Worm (Caenorhabditis elegans) whole organism, L1 larva: ENCODE data around the gene lsd-1.

Experiments used
- C04F5.9 ChIP-seq: sonication (generic microtip); optimal IDR thresholded peaks from 2 replicates; lab custom pipeline; 2016; ENCODE audit warnings: missing genetic modification characterization, missing compliant biosample characterization
- C16A3.4 ChIP-seq: fragments of 150-350 bp; optimal IDR thresholded peaks from 2 replicates; lab custom pipeline; 2014; ENCODE audit warnings: missing biosample characterization, missing genetic modification characterization
- ama-1 ChIP-seq: fragments of 150-350 bp; optimal IDR thresholded peaks from 2 replicates; lab custom pipeline; 2014
- ceh-63 ChIP-seq: fragments of 200-800 bp; sonication (Bioruptor generic); optimal IDR thresholded peaks from 2 replicates; lab custom pipeline; 2018; ENCODE audit warnings: mild to moderate bottlenecking, missing genetic modification characterization, missing compliant biosample characterization
- ceh-8 ChIP-seq: fragments of 200-800 bp; sonication (Bioruptor generic); optimal IDR thresholded peaks from 2 replicates; lab custom pipeline; 2018; ENCODE audit warnings: mild to moderate bottlenecking, missing genetic modification characterization, moderate library complexity, missing compliant biosample characterization
- ceh-82 ChIP-seq, 3 experiments: fragments of 150-350 bp in 1 of 3; sonication (generic microtip) in 2 of 3; optimal IDR thresholded peaks; 2 replicates each; lab custom pipeline; 2014 to 2017; ENCODE audit warnings: missing biosample characterization in 3 of 3, missing genetic modification characterization in 3 of 3
- ceh-88 ChIP-seq: fragments of 200-800 bp; sonication (Bioruptor generic); IDR thresholded peaks from 2 replicates; pipeline ENCODE4 v1.3.6; 2022; ENCODE audit warnings: missing genetic modification characterization, missing compliant biosample characterization
- ceh-90 ChIP-seq: sonication (generic microtip); optimal IDR thresholded peaks from 2 replicates; lab custom pipeline; 2016; ENCODE audit warnings: missing genetic modification characterization, missing compliant biosample characterization
- ces-1 ChIP-seq: fragments of 150-350 bp; optimal IDR thresholded peaks from 2 replicates; lab custom pipeline; 2014; ENCODE audit warnings: missing biosample characterization, missing genetic modification reagents, missing genetic modification characterization
- dsc-1 ChIP-seq: sonication (generic microtip); optimal IDR thresholded peaks from 2 replicates; lab custom pipeline; 2016; ENCODE audit warnings: mild to moderate bottlenecking, missing genetic modification characterization, missing compliant biosample characterization
- efl-1 ChIP-seq, 4 experiments: fragments of 150-350 bp; optimal IDR thresholded peaks in 3 of 4; peaks in 1 of 4; 1 replicate in 1 of 4; 2 replicates in 3 of 4; lab custom pipeline; 2014; ENCODE audit warnings: missing biosample characterization in 2 of 4, missing genetic modification characterization in 2 of 4, missing genetic modification reagents in 2 of 4
- efl-3 ChIP-seq: fragments of 200-800 bp; sonication (Bioruptor generic); optimal IDR thresholded peaks from 2 replicates; lab custom pipeline; 2018; ENCODE audit warnings: mild to moderate bottlenecking, missing genetic modification characterization, missing compliant biosample characterization
- egl-13 ChIP-seq: sonication (generic microtip); optimal IDR thresholded peaks from 2 replicates; lab custom pipeline; 2016; ENCODE audit warnings: missing genotype, missing genetic modification reagents, missing genetic modification characterization, missing compliant biosample characterization
- egl-27 ChIP-seq, 2 experiments: fragments of 150-350 bp in 1 of 2; sonication (generic microtip); optimal IDR thresholded peaks; 3 replicates each; lab custom pipeline; 2017 to 2018; ENCODE audit warnings: missing biosample characterization in 2 of 2, missing genetic modification characterization in 2 of 2, missing genetic modification reagents in 2 of 2
- elt-2 ChIP-seq: sonication (generic microtip); optimal IDR thresholded peaks from 2 replicates; lab custom pipeline; 2016; ENCODE audit warnings: missing genetic modification characterization, mild to moderate bottlenecking, inconsistent platforms, missing compliant biosample characterization, missing genetic modification reagents
- elt-3 ChIP-seq, 6 experiments: fragments of 150-350 bp in 1 of 6; sonication (generic microtip); optimal IDR thresholded peaks; 2 replicates each; lab custom pipeline; 2017 to 2018; ENCODE audit warnings: missing biosample characterization in 6 of 6, missing genetic modification characterization in 6 of 6, inconsistent platforms in 1 of 6
- ets-5 ChIP-seq: fragments of 200-800 bp; sonication (Bioruptor generic); IDR thresholded peaks from 2 replicates; pipeline ENCODE4 v1.3.6; 2022; ENCODE audit warnings: missing genetic modification characterization, missing compliant biosample characterization
- fkh-4 ChIP-seq: sonication (generic microtip); optimal IDR thresholded peaks from 2 replicates; lab custom pipeline; 2016; ENCODE audit warnings: missing compliant biosample characterization, missing genetic modification characterization, borderline replicate concordance
- fkh-8 ChIP-seq: sonication (generic microtip); optimal IDR thresholded peaks from 2 replicates; lab custom pipeline; 2016; ENCODE audit warnings: mild to moderate bottlenecking, missing genetic modification characterization, missing compliant biosample characterization
- fos-1 ChIP-seq: fragments of 150-350 bp; optimal IDR thresholded peaks from 2 replicates; lab custom pipeline; 2014; ENCODE audit warnings: missing biosample characterization, missing genetic modification characterization
- hlh-4 ChIP-seq: sonication (generic microtip); optimal IDR thresholded peaks from 2 replicates; lab custom pipeline; 2016; ENCODE audit warnings: mild to moderate bottlenecking, missing genetic modification characterization, missing compliant biosample characterization
- hpl-2 ChIP-seq: fragments of 150-350 bp; optimal IDR thresholded peaks from 2 replicates; lab custom pipeline; 2014; ENCODE audit warnings: missing biosample characterization, missing genetic modification reagents, missing genetic modification characterization
- irx-1 ChIP-seq: sonication (generic microtip); optimal IDR thresholded peaks from 2 replicates; lab custom pipeline; 2016; ENCODE audit warnings: missing genetic modification characterization, missing compliant biosample characterization
- isw-1 ChIP-seq: fragments of 200-800 bp; sonication (Bioruptor generic); IDR thresholded peaks from 2 replicates; pipeline ENCODE4 v1.3.6; 2022; ENCODE audit warnings: missing genetic modification characterization, missing compliant biosample characterization
- jun-1 ChIP-seq: fragments of 150-350 bp; optimal IDR thresholded peaks from 2 replicates; lab custom pipeline; 2014; ENCODE audit warnings: missing biosample characterization, missing genetic modification reagents, missing genetic modification characterization
- lin-13 ChIP-seq: fragments of 150-350 bp; optimal IDR thresholded peaks from 2 replicates; lab custom pipeline; 2014; ENCODE audit warnings: missing biosample characterization, missing genetic modification reagents, missing genetic modification characterization
- lin-14 ChIP-seq: fragments of 200-800 bp; sonication (Bioruptor generic); optimal IDR thresholded peaks from 2 replicates; lab custom pipeline; 2018; ENCODE audit warnings: mild to moderate bottlenecking, missing genetic modification characterization, moderate library complexity, missing compliant biosample characterization
- lin-35 ChIP-seq, 2 experiments: fragments of 150-350 bp; optimal IDR thresholded peaks; 2 replicates each; lab custom pipeline; 2014; ENCODE audit warnings: missing biosample characterization in 2 of 2, missing genetic modification characterization in 2 of 2, missing genetic modification reagents in 2 of 2
- lin-39 ChIP-seq: fragments of 150-350 bp; optimal IDR thresholded peaks from 2 replicates; lab custom pipeline; 2014; ENCODE audit warnings: missing biosample characterization, missing genetic modification reagents, missing genetic modification characterization
- mdl-1 ChIP-seq, 2 experiments: fragments of 150-350 bp; optimal IDR thresholded peaks; 2 replicates each; lab custom pipeline; 2014 to 2017; ENCODE audit warnings: missing biosample characterization in 2 of 2, missing genetic modification characterization in 2 of 2, inconsistent platforms in 1 of 2
- nhr-11 ChIP-seq: fragments of 150-350 bp; optimal IDR thresholded peaks from 2 replicates; lab custom pipeline; 2014; ENCODE audit warnings: missing biosample characterization, missing genetic modification characterization
- nhr-12 ChIP-seq: sonication (generic microtip); optimal IDR thresholded peaks from 2 replicates; lab custom pipeline; 2017; ENCODE audit warnings: missing biosample characterization, missing genetic modification characterization
- nhr-19 ChIP-seq: fragments of 200-800 bp; sonication (Bioruptor generic); conservative IDR thresholded peaks from 2 replicates; pipeline ENCODE4 v1.3.6; 2022; ENCODE audit warnings: missing genetic modification characterization, missing compliant biosample characterization
- nhr-28 ChIP-seq: fragments of 150-350 bp; optimal IDR thresholded peaks from 2 replicates; lab custom pipeline; 2014; ENCODE audit warnings: missing biosample characterization, missing genetic modification characterization
- nhr-76 ChIP-seq: sonication (generic microtip); optimal IDR thresholded peaks from 2 replicates; lab custom pipeline; 2017; ENCODE audit warnings: missing biosample characterization, missing genetic modification characterization
- nhr-77 ChIP-seq: fragments of 150-350 bp; optimal IDR thresholded peaks from 2 replicates; lab custom pipeline; 2014; ENCODE audit warnings: missing biosample characterization, missing genetic modification characterization
- nhr-84 ChIP-seq: sonication (generic microtip); optimal IDR thresholded peaks from 2 replicates; lab custom pipeline; 2017; ENCODE audit warnings: missing biosample characterization, missing genetic modification characterization
- pag-3 ChIP-seq: sonication (generic microtip); optimal IDR thresholded peaks from 2 replicates; lab custom pipeline; 2017; ENCODE audit warnings: missing genetic modification characterization, mild to moderate bottlenecking, missing compliant biosample characterization, antibody characterized with exemption, borderline replicate concordance; ENCODE audit not compliant: insufficient read depth
- rnt-1 ChIP-seq: sonication (generic microtip); optimal IDR thresholded peaks from 2 replicates; lab custom pipeline; 2016; ENCODE audit warnings: mild to moderate bottlenecking, missing genetic modification characterization, moderate library complexity, missing compliant biosample characterization
- sox-4 ChIP-seq: sonication (generic microtip); optimal IDR thresholded peaks from 2 replicates; lab custom pipeline; 2016; ENCODE audit warnings: missing genetic modification characterization, missing compliant biosample characterization
- sup-37 ChIP-seq: fragments of 200-800 bp; sonication (Bioruptor generic); optimal IDR thresholded peaks from 2 replicates; lab custom pipeline; 2018; ENCODE audit warnings: mild to moderate bottlenecking, missing genetic modification characterization, missing compliant biosample characterization
- swsn-7 ChIP-seq: sonication (generic microtip); optimal IDR thresholded peaks from 2 replicates; lab custom pipeline; 2016; ENCODE audit warnings: missing genetic modification characterization, missing compliant biosample characterization
- tlp-1 ChIP-seq: fragments of 150-350 bp; optimal IDR thresholded peaks from 2 replicates; lab custom pipeline; 2014; ENCODE audit warnings: missing biosample characterization, missing genetic modification characterization
- unc-130 ChIP-seq: fragments of 150-350 bp; optimal IDR thresholded peaks from 2 replicates; lab custom pipeline; 2017; ENCODE audit warnings: missing biosample characterization, missing genetic modification characterization, inconsistent platforms
- unc-62 ChIP-seq: fragments of 150-350 bp; optimal IDR thresholded peaks from 2 replicates; lab custom pipeline; 2014; ENCODE audit warnings: missing biosample characterization, missing genetic modification reagents, missing genetic modification characterization
- xbp-1 ChIP-seq: sonication (generic microtip); optimal IDR thresholded peaks from 2 replicates; lab custom pipeline; 2016; ENCODE audit warnings: missing genetic modification characterization, missing compliant biosample characterization
- ztf-11 ChIP-seq, 2 experiments: sonication (generic microtip); optimal IDR thresholded peaks; 2 replicates each; lab custom pipeline; 2016 to 2017; ENCODE audit warnings: missing genetic modification characterization in 2 of 2, missing biosample characterization in 1 of 2, missing compliant biosample characterization in 1 of 2

lsd-1 gene

ce11 chrX:11927585-11927984 lies 21.1 kb upstream of the lsd-1 start, which contains the start of gene F55G7.4:
F55G7.4 (plus strand) TSS chrX:11927885.
- no peak for TF ChIP-seq lin-13
- TF ChIP-seq mdl-1 (tag; optimal IDR thresholded peaks at IDR 0.05; lab: Kevin White, UChicago) = no peak
- TF ChIP-seq C16A3.4 = no peak
- TF ChIP-seq elt-2 (tag; lab: Kevin White, UChicago) = no peak
- TF ChIP-seq tlp-1 (tag; lab: Kevin White, UChicago) = no peak
- no peak for TF ChIP-seq swsn-7 (tag; lab: Kevin White, UChicago)
- TF ChIP-seq ceh-63 (GFP tag; lab: Kevin White, UChicago) = no peak
- TF ChIP-seq sup-37 (GFP tag; lab: Kevin White, UChicago) = no peak
- TF ChIP-seq nhr-28 (tag; lab: Kevin White, UChicago) = no peak
- TF ChIP-seq unc-130 (tag; lab: Kevin White, UChicago) = no peak
- no peak for TF ChIP-seq hlh-4
- TF ChIP-seq nhr-84 (tag; lab: Kevin White, UChicago) = no peak
- TF ChIP-seq ceh-88 (GFP tag; lab: Robert Waterston, UW) = no peak
- no peak for TF ChIP-seq pag-3 (tag; lab: Kevin White, UChicago)
- TF ChIP-seq irx-1 (tag; lab: Kevin White, UChicago) = no peak
- TF ChIP-seq unc-62 (GFP tag; lab: Kevin White, UChicago) = no peak
- TF ChIP-seq nhr-12 (tag; lab: Kevin White, UChicago) = no peak
- no peak for TF ChIP-seq lin-14
- no peak for TF ChIP-seq ets-5 (GFP tag; lab: Robert Waterston, UW)
- TF ChIP-seq xbp-1 (tag; lab: Kevin White, UChicago) = no peak

DNA sequence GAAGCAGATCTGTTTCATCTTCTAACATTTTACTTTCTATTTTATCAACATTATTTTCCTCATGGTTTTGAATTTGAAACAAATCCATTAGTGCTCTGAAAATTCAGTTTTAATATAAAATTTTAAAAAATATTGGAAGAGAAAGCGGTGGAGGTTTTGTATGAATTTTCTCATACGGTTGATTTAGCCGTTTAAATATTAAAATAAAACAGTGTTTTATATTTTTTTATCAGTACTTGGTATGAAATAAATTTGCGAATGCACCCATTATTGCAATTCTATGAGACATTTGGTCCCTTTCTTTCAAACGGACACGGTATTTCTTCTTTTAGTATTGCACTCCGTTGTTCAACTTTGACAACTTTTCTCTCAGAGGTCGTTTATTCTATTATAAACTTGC lies 17.1 kb upstream of the lsd-1 start, which contains the start of gene dot-1.4:
dot-1.4 (minus strand) TSS at position 101 of the 400 bp plus-strand sequence.
- TF ChIP-seq ztf-11 (tag; optimal IDR thresholded peaks at IDR 0.05; lab: Kevin White, UChicago) (no peak), swsn-7 (tag; lab: Kevin White, UChicago) (no peak), egl-13 (tag; lab: Kevin White, UChicago) (no peak), C04F5.9 (no peak), sox-4 (tag; lab: Kevin White, UChicago) (no peak), ama-1 (lab: Kevin White, UChicago) (no peak), efl-3 (GFP tag; lab: Kevin White, UChicago) (no peak), nhr-11 (tag; lab: Kevin White, UChicago) (no peak), C16A3.4 (no peak), pag-3 (tag; lab: Kevin White, UChicago) (no peak), hpl-2 (GFP tag; lab: Kevin White, UChicago) (no peak), rnt-1 (tag; lab: Kevin White, UChicago) (no peak), ceh-90 (tag; lab: Kevin White, UChicago) (no peak), ceh-8 (no peak), dsc-1 (no peak), ces-1 (GFP tag; lab: Kevin White, UChicago) (no peak), fkh-4 (tag; lab: Kevin White, UChicago) (no peak), lin-39 (no peak)

ce11 chrX:11933547-11933946 lies 15.1 kb upstream of the lsd-1 start:
- no peak for TF ChIP-seq jun-1 (tag; lab: Kevin White, UChicago)
- no peak for TF ChIP-seq sox-4 (tag; lab: Kevin White, UChicago)
- TF ChIP-seq unc-130 (tag; lab: Kevin White, UChicago) = no peak
- no peak for TF ChIP-seq fos-1 (tag; lab: Kevin White, UChicago)
- no peak for TF ChIP-seq lin-35 (GFP tag; optimal IDR thresholded peaks at IDR 0.05; lab: Kevin White, UChicago)
- no peak for TF ChIP-seq efl-1 (optimal IDR thresholded peaks at IDR 0.05; lab: Kevin White, UChicago)
- TF ChIP-seq efl-1 (GFP tag; optimal IDR thresholded peaks at IDR 0.05 in 1 of 2; lab: Kevin White, UChicago) = no peak
- no peak for TF ChIP-seq elt-3 (tag; optimal IDR thresholded peaks at IDR 0.05; lab: Kevin White, UChicago)
- no peak for TF ChIP-seq ceh-63 (GFP tag; lab: Kevin White, UChicago)
- no peak for TF ChIP-seq ceh-82 (tag; optimal IDR thresholded peaks at IDR 0.05; lab: Kevin White, UChicago)
- no peak for TF ChIP-seq elt-2 (tag; lab: Kevin White, UChicago)
- TF ChIP-seq egl-27 (tag; optimal IDR thresholded peaks at IDR 0.05; lab: Kevin White, UChicago) = no peak
- TF ChIP-seq nhr-76 (tag; lab: Kevin White, UChicago) = no peak
- TF ChIP-seq isw-1 (GFP tag; lab: Robert Waterston, UW) = no peak
- TF ChIP-seq nhr-19 = no peak
- no peak for TF ChIP-seq nhr-77 (tag; lab: Kevin White, UChicago)
- TF ChIP-seq mdl-1 (tag; optimal IDR thresholded peaks at IDR 0.05; lab: Kevin White, UChicago) = no peak
- no peak for TF ChIP-seq fkh-8
